Worm (Caenorhabditis elegans): Measurements from ENCODE around the gene E02H9.1.

DNA sequence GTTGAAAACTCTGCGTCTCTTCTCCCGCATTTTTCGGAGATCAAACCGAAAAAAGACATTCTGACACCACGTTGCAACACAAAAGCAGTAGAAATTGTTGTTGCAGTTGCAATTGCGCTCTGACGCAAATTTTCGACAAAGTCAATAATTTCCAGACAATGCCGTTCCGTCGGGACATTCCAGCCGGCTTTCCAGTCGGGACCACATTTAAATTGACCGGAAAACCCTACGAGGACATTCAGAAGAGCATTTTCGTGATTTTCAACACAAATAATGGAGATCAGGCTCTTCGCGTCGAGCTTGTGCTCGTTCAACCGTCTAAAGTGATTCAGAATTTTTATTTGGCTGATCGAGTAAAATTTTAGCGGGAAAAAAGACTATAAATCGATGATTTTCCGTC is 49.3 kb upstream of the E02H9.1 start:
- TF ChIP-seq elt-3 (tag; optimal IDR thresholded peaks at IDR 0.05) (no peak), nhr-237 (tag; optimal IDR thresholded peaks at IDR 0.05) (no peak), ztf-11 (tag; optimal IDR thresholded peaks at IDR 0.05) (no peak), unc-39 (tag; optimal IDR thresholded peaks at IDR 0.05) (no peak), M03D4.4 (tag; optimal IDR thresholded peaks at IDR 0.05) (no peak), snpc-4 (tag; optimal IDR thresholded peaks at IDR 0.05) (no peak), unc-62 (GFP tag; optimal IDR thresholded peaks at IDR 0.05) (no peak)

Measured in whole organism, mixed stage, embryonic.